Worm (Caenorhabditis elegans): ENCODE results near the gene nhr-104.

DNA sequence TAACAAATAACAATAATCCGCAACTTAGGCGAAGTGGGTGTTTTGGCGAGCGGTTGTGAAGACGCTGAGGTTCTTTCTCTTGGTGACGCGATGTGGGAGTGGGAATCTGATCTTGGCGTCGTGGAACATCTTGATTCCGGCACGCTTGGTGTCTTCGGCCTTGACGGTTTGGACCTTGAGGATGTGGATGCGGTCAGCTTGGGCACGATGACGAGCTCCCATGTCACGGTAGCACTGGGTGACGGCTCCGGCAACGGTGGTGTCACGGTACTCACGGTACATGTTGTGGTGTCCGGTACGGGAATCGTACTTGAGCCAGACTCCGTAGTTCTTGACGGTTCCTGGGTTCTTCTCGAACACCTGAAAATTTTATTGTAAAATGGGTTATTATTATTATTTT, 39.3 kb downstream of the nhr-104 start:
- TF ChIP-seq snpc-4 (tag; optimal IDR thresholded peaks at IDR 0.05) (no peak), fos-1 (tag; optimal IDR thresholded peaks at IDR 0.05) (no peak), nhr-11 (tag; optimal IDR thresholded peaks at IDR 0.05) (no peak), unc-39 (tag; optimal IDR thresholded peaks at IDR 0.05) (no peak)

Measured in whole organism, L2 larva.